Worm (Caenorhabditis elegans) whole organism, mixed stage, embryonic: ENCODE data around the gene him-14.

Source experiments
- M03D4.4 ChIP-seq: sonication (generic microtip); optimal IDR thresholded peaks from 2 replicates; lab custom pipeline; 2017; ENCODE audit warnings: mild to moderate bottlenecking, missing genetic modification characterization, missing compliant biosample characterization
- bed-3 ChIP-seq: fragments of 200-800 bp; sonication (Bioruptor generic); optimal IDR thresholded peaks from 3 replicates; lab custom pipeline; 2018; ENCODE audit warnings: mild to moderate bottlenecking, missing genetic modification characterization, moderate library complexity, missing compliant biosample characterization
- blmp-1 ChIP-seq: fragments of 150-350 bp; optimal IDR thresholded peaks from 2 replicates; lab custom pipeline; 2014; ENCODE audit warnings: missing biosample characterization, missing genetic modification characterization
- ceh-39 ChIP-seq: fragments of 150-350 bp; optimal IDR thresholded peaks from 2 replicates; lab custom pipeline; 2014; ENCODE audit warnings: missing biosample characterization, missing genetic modification characterization
- ceh-43 ChIP-seq: fragments of 200-800 bp; sonication (Bioruptor generic); optimal IDR thresholded peaks from 2 replicates; lab custom pipeline; 2018; ENCODE audit warnings: mild to moderate bottlenecking, missing genetic modification characterization, moderate library complexity, missing compliant biosample characterization
- ceh-83 ChIP-seq: fragments of 200-800 bp; sonication (Bioruptor generic); optimal IDR thresholded peaks from 2 replicates; lab custom pipeline; 2018; ENCODE audit warnings: mild to moderate bottlenecking, missing genetic modification characterization, missing compliant biosample characterization
- ces-1 ChIP-seq: fragments of 150-350 bp; optimal IDR thresholded peaks from 2 replicates; lab custom pipeline; 2014; ENCODE audit warnings: missing biosample characterization, missing genetic modification reagents, missing genetic modification characterization
- cnd-1 ChIP-seq: fragments of 200-800 bp; sonication (Bioruptor generic); optimal IDR thresholded peaks from 2 replicates; lab custom pipeline; 2018; ENCODE audit warnings: mild to moderate bottlenecking, missing genetic modification characterization, missing compliant biosample characterization
- flh-1 ChIP-seq: fragments of 200-800 bp; sonication (Bioruptor generic); optimal IDR thresholded peaks from 2 replicates; lab custom pipeline; 2018; ENCODE audit warnings: mild to moderate bottlenecking, missing genetic modification characterization, moderate library complexity, missing compliant biosample characterization
- ham-2 ChIP-seq: fragments of 200-800 bp; sonication (Bioruptor generic); optimal IDR thresholded peaks from 2 replicates; lab custom pipeline; 2018; ENCODE audit warnings: mild to moderate bottlenecking, missing genetic modification characterization, missing compliant biosample characterization
- hlh-1 ChIP-seq: fragments of 150-350 bp; optimal IDR thresholded peaks from 2 replicates; lab custom pipeline; 2014; ENCODE audit warnings: missing biosample characterization, missing genetic modification reagents, missing genetic modification characterization
- lin-13 ChIP-seq: fragments of 150-350 bp; optimal IDR thresholded peaks from 2 replicates; lab custom pipeline; 2014; ENCODE audit warnings: missing biosample characterization, missing genetic modification characterization
- lin-32 ChIP-seq: fragments of 200-800 bp; sonication (Bioruptor generic); optimal IDR thresholded peaks from 2 replicates; lab custom pipeline; 2018; ENCODE audit warnings: mild to moderate bottlenecking, missing genetic modification characterization, missing compliant biosample characterization
- lsy-2 ChIP-seq: fragments of 150-350 bp; optimal IDR thresholded peaks from 2 replicates; lab custom pipeline; 2014; ENCODE audit warnings: missing biosample characterization, missing genetic modification characterization
- mab-5 ChIP-seq: fragments of 150-350 bp; optimal IDR thresholded peaks from 2 replicates; lab custom pipeline; 2014; ENCODE audit warnings: missing biosample characterization, missing genetic modification characterization
- mep-1 ChIP-seq: fragments of 150-350 bp; optimal IDR thresholded peaks from 2 replicates; lab custom pipeline; 2017; ENCODE audit warnings: missing biosample characterization, missing genetic modification reagents, missing genetic modification characterization, inconsistent platforms
- mls-2 ChIP-seq: sonication (generic microtip); optimal IDR thresholded peaks from 2 replicates; lab custom pipeline; 2016; ENCODE audit warnings: mild to moderate bottlenecking, missing genetic modification characterization, moderate library complexity, missing compliant biosample characterization
- nhr-12 ChIP-seq: fragments of 150-350 bp; optimal IDR thresholded peaks from 2 replicates; lab custom pipeline; 2014; ENCODE audit warnings: missing biosample characterization, missing genetic modification characterization
- nhr-2 ChIP-seq: fragments of 150-350 bp; optimal IDR thresholded peaks from 2 replicates; lab custom pipeline; 2014; ENCODE audit warnings: missing biosample characterization, missing genetic modification characterization
- nhr-237 ChIP-seq: fragments of 150-350 bp; optimal IDR thresholded peaks from 2 replicates; lab custom pipeline; 2014; ENCODE audit warnings: missing biosample characterization, missing genetic modification characterization
- nhr-28 ChIP-seq: fragments of 150-350 bp; optimal IDR thresholded peaks from 2 replicates; lab custom pipeline; 2014; ENCODE audit warnings: missing biosample characterization, missing genetic modification characterization
- nhr-76 ChIP-seq: sonication (generic microtip); optimal IDR thresholded peaks from 2 replicates; lab custom pipeline; 2017; ENCODE audit warnings: missing biosample characterization, missing genetic modification characterization
- pha-4 ChIP-seq: fragments of 150-350 bp; optimal IDR thresholded peaks from 2 replicates; lab custom pipeline; 2018; ENCODE audit warnings: missing biosample characterization, missing genetic modification reagents, missing genetic modification characterization
- sem-2 ChIP-seq: fragments of 200-800 bp; sonication (Bioruptor generic); optimal IDR thresholded peaks from 2 replicates; lab custom pipeline; 2018; ENCODE audit warnings: mild to moderate bottlenecking, missing genetic modification characterization, missing compliant biosample characterization
- snpc-4 ChIP-seq: fragments of 150-350 bp; optimal IDR thresholded peaks from 2 replicates; lab custom pipeline; 2014; ENCODE audit warnings: missing biosample characterization, missing genetic modification characterization
- sptf-1 ChIP-seq: sonication (generic microtip); optimal IDR thresholded peaks from 2 replicates; lab custom pipeline; 2017; ENCODE audit warnings: mild to moderate bottlenecking, missing genetic modification characterization, moderate library complexity, missing compliant biosample characterization
- tbx-8 ChIP-seq: fragments of 200-800 bp; sonication (Bioruptor generic); optimal IDR thresholded peaks from 2 replicates; lab custom pipeline; 2018; ENCODE audit warnings: mild to moderate bottlenecking, missing genetic modification characterization, moderate library complexity, missing compliant biosample characterization
- unc-120 ChIP-seq: sonication (generic microtip); optimal IDR thresholded peaks from 2 replicates; lab custom pipeline; 2017; ENCODE audit warnings: missing genetic modification characterization, missing compliant biosample characterization; ENCODE audit not compliant: poor library complexity, severe bottlenecking
- unc-39 ChIP-seq: fragments of 150-350 bp; optimal IDR thresholded peaks from 2 replicates; lab custom pipeline; 2014; ENCODE audit warnings: missing biosample characterization, missing genetic modification characterization
- unc-62 ChIP-seq: fragments of 150-350 bp; optimal IDR thresholded peaks from 2 replicates; lab custom pipeline; 2014; ENCODE audit warnings: missing biosample characterization, missing genetic modification reagents, missing genetic modification characterization
- zip-8 ChIP-seq: fragments of 150-350 bp; optimal IDR thresholded peaks from 2 replicates; lab custom pipeline; 2014; ENCODE audit warnings: missing biosample characterization, missing genetic modification characterization

him-14 gene

DNA sequence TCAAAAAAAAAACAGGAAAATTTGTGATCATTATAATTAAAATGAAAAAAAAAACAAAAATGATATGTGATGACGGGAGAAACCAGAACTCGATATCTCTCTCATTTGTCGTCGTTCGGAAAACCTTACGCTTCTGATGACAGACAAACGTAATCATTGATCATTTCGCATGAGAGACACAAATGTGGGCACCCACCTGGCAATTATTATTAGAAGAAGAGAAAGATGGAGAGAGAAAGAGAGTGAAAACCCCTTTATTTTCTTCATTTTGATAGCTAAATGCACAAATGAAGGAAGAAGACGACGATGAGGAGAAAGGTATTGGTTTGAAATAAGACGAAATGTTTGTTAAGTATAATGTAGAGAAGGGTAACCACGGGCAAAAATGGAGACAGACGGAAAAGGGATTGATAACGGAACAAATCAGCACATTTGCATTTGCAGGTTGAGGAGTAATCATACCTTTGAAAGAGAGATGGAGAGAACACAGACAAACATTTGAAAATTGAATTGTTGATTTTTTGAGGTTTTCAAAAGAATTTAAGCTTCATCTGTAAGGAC lies 38.5 kb downstream of the him-14 start:
- TF ChIP-seq ceh-43 (GFP tag; lab: Kevin White, UChicago) (no peak), pha-4 (tag; lab: Kevin White, UChicago) (no peak), mls-2 (tag; lab: Kevin White, UChicago) (no peak), tbx-8 (GFP tag; lab: Kevin White, UChicago) (no peak), lsy-2 (no peak), nhr-76 (no peak), ham-2 (GFP tag; lab: Kevin White, UChicago) (no peak), nhr-2 (tag; lab: Kevin White, UChicago) (no peak), flh-1 (GFP tag; lab: Kevin White, UChicago) (no peak), sptf-1 (no peak), mep-1 (tag; lab: Kevin White, UChicago) (no peak), nhr-28 (tag; lab: Kevin White, UChicago) (no peak), blmp-1 (tag; lab: Kevin White, UChicago) (no peak)

DNA sequence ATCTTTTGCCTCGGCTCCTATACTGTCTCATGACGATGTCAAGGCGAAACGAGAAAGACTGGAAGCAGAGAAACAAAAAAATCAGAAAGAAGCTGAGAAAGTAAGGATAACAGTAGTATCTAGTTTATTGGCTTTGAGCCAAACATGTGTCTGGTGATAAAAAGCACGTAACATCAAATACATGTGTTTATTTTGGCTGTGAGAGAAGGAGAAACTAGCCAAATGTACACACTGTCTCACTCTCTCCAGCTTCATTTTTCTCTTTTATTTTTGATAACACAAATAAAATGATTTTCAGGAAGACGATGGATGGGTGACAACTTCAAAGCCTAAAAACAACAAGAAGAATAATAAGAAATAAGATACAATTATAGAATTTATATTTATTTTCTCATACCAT lies 40.2 kb downstream of the him-14 start:
- no peak for TF ChIP-seq pha-4 (tag; lab: Kevin White, UChicago)
- no peak for TF ChIP-seq cnd-1 (tag; lab: Kevin White, UChicago)
- no peak for TF ChIP-seq ceh-83 (GFP tag; lab: Kevin White, UChicago)
- TF ChIP-seq lin-32 (GFP tag; lab: Kevin White, UChicago): no peak
- TF ChIP-seq blmp-1 (tag; lab: Kevin White, UChicago): no peak
- TF ChIP-seq nhr-237: no peak
- no peak for TF ChIP-seq bed-3 (GFP tag; lab: Kevin White, UChicago)
- no peak for TF ChIP-seq mls-2 (tag; lab: Kevin White, UChicago)
- no peak for TF ChIP-seq ces-1 (GFP tag; lab: Kevin White, UChicago)
- no peak for TF ChIP-seq mep-1 (tag; lab: Kevin White, UChicago)
- TF ChIP-seq zip-8 (tag; lab: Kevin White, UChicago): no peak

DNA sequence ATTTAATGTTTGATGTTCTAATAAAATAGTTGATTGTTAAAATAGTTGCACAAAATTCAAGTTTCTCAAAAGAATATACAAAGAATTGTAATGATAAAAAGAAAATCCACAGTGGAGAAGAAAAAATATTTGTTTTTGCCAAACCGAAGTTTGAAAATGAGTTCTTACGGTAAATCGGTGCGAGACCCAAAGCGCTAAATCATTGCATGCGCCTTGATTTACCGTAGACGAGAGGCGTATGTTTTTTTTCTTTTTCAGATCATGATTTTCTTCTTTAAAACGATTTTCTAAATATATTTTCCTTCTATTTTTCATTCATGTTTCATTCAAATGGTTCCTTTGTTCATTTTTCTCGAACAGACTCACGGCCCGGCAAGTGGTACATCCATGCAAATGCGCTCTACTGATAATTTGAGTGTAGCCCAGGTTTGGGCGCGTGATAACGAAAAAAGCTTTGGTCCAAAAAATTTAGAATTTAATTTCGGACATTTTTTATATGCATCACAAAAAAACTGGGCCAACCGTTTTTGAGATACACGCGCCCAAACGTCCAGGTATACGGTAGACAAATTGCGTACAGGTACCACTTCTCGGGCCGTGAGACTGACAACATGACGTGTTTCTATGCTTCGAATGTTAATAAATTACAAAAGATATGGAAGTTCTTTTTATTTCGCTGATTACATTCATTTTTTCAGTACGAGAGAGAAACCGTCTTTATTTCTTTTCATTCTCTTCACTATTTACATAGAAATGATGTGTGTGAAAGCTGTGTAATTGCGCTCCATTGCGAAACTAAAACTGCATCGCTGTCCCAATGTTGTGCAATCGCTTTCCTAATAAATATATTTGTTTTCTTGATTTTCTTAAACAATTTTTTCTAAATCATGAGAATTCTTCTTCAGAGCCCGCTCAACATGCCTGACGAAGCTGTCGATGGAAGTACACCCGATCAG lies 44.6 kb downstream of the him-14 start, which contains the start of gene znf-598:
Gene znf-598, plus strand, starts transcription at position 906 of the 956 bp plus-strand sequence.
- TF ChIP-seq sptf-1 (peak; percentile 1), cnd-1 (tag; lab: Kevin White, UChicago) (no peak), lsy-2 (peak; percentile 21), unc-120 (tag; lab: Kevin White, UChicago) (no peak), mep-1 (tag; lab: Kevin White, UChicago) (peak; percentile 29), unc-39 (tag; lab: Kevin White, UChicago) (no peak), nhr-237 (no peak), pha-4 (tag; lab: Kevin White, UChicago) (peak; percentile 65)

DNA sequence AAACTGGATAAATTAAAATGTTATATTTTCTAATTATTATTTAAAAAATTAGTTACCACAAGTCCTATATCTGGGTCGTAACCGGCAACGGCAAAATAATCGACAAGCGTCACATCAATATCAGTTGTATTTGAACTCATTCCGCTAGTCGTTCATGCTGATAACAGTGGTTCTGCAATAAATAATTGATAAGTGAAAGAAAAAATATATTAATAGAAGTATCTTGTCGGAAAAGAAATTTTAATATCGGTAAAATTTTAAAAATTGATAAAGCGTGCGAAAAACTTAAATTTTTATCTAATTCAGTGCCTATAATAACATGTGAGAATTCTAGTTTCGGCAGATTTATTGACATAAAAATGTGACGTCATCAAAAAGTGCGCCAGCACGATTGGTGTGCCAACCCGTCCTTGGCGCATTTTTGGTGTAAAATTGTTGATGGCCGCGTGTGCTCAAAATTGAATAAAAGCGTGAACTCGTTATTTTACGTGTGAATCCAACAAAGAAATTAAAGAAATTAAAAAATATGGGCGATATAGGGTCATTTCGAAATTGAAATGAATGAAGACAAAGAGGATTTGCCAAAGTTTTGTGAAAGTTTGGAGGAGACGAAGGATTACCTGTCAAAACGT lies 47.3 kb downstream of the him-14 start, which contains the start of the genes lst-6 and lst-5:
Gene lst-6, minus strand, starts transcription at position 140 of the 632 bp plus-strand sequence.
Gene lst-5, plus strand, starts transcription at position 544 of the 632 bp plus-strand sequence.
- peak; percentile 60 for TF ChIP-seq ces-1 (GFP tag; lab: Kevin White, UChicago)
- no peak for TF ChIP-seq sem-2 (GFP tag; lab: Kevin White, UChicago)
- peak; percentile 22 for TF ChIP-seq lin-13 (tag; lab: Kevin White, UChicago)
- TF ChIP-seq M03D4.4 (tag; lab: Kevin White, UChicago): no peak
- peak; percentile 19 for TF ChIP-seq pha-4 (tag; lab: Kevin White, UChicago)
- TF ChIP-seq hlh-1: no peak
- TF ChIP-seq snpc-4 (tag; lab: Kevin White, UChicago): no peak
- no peak for TF ChIP-seq lin-32 (GFP tag; lab: Kevin White, UChicago)
- TF ChIP-seq unc-39 (tag; lab: Kevin White, UChicago): no peak
- TF ChIP-seq ceh-39 (tag; lab: Kevin White, UChicago): no peak
- peak; percentile 47 for TF ChIP-seq mep-1 (tag; lab: Kevin White, UChicago)
- no peak for TF ChIP-seq nhr-12
- no peak for TF ChIP-seq blmp-1 (tag; lab: Kevin White, UChicago)
- TF ChIP-seq sptf-1: peak; percentile 33
- TF ChIP-seq mab-5 (tag; lab: Kevin White, UChicago): no peak
- TF ChIP-seq unc-62 (GFP tag; lab: Kevin White, UChicago): peak; percentile 38
- peak; percentile 70 for TF ChIP-seq zip-8 (tag; lab: Kevin White, UChicago)
- peak; percentile 50 for TF ChIP-seq lsy-2
